Worm (Caenorhabditis elegans) whole organism, L4/young adult: ENCODE results near the gene ZK177.9.
"Not testable (repeated sequence)": the region's sequence is repeated elsewhere in the genome, so short reads cannot be mapped to it uniquely, and the experiment has no call there.

ENCODE experiments used
- W03F9.2 ChIP-seq: fragments of 150-350 bp; optimal IDR thresholded peaks from 2 replicates; lab custom pipeline; 2014; ENCODE audit warnings: missing biosample characterization, missing genetic modification characterization
- dao-5 ChIP-seq: sonication (generic microtip); optimal IDR thresholded peaks from 2 replicates; lab custom pipeline; 2016; ENCODE audit warnings: missing genotype, missing genetic modification characterization, moderate library complexity, missing compliant biosample characterization
- him-1 ChIP-seq: sonication (generic microtip); optimal IDR thresholded peaks from 2 replicates; lab custom pipeline; 2016; ENCODE audit warnings: missing genotype, missing genetic modification reagents, missing genetic modification characterization, missing compliant biosample characterization

DNA sequence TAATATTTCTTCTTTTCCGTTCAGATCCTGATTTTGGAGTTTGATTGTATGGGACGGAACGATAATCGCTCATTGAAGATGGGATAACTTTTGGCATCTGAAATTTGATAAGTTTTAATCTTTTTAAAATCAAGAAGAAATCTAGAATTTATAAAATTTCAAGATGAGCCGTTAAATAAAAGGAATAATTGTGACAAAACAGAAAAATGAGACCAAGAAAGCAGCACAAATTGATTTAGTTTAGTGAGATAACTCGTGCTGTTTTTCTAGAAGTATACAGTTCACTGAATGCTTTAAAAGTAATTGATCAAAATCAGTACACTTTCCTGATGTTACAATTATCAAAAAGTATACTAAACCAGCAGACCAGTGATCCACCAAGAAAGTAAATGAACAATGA is 22.6 kb upstream of the ZK177.9 start, which contains the start of gene hlh-27:
- TF ChIP-seq him-1, dao-5, W03F9.2 (tag; lab: Kevin White, UChicago): not testable (repeated sequence)
